Fruit fly (Drosophila melanogaster): ENCODE results near the gene Dref.
A peak's percentile ranks its signal among the peaks of the same experiment; 100 is the strongest.

The Dref gene

DNA sequence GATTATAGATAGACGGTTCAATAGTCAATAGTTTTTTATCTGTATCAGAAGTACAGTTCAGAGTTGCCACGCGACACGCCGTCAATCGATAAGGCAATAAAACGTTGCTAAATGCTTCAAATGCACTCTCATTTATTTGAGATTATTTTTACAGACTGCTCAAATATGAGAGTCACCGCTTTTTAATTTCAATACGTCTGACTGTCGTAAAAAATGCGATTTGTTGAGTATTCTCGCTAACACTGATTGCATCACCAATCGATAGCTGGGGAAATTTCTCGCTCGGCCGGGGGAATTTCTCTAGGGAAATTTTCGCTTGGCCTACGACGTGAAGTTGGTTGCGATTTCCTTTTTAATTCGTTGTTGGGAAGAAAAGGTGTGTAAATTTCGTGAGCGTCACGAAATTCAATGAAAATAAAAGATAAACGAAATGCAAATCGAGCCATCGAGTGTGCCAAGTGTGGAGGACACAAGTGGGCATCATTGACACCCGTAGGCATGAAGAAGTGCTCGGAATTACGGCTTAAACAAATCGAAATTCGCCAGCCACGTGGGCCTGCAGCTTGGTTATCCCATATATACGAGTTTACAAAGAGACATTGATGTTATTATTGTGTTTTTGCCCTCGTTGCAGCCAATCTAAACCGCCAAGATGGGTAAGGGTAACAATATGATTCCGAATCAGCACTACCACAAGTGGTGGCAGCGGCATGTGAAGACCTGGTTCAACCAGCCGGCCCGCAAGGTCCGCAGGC is at the start of gene Dref, which contains the start of gene RpL13:
Gene Dref (minus strand): TSS at position 247 of the 755 bp plus-strand sequence.
Gene RpL13 (plus strand): TSS at position 331 of the 755 bp plus-strand sequence.
- TF ChIP-seq CG1792 (GFP tag; optimal IDR thresholded peaks at IDR 0.05) (peak; percentile 70), NFAT (GFP tag; IDR thresholded peaks at IDR 0.05) (peak; percentile 82), Spps (tag; optimal IDR thresholded peaks at IDR 0.05) (peak; percentile 74), CG10979 (tag; optimal IDR thresholded peaks at IDR 0.05) (peak; percentile 75), CG12219 (GFP tag; optimal IDR thresholded peaks at IDR 0.05) (peak; percentile 87), ewg (GFP tag; optimal IDR thresholded peaks at IDR 0.05) (peak; percentile 75), danr (GFP tag; IDR thresholded peaks at IDR 0.05) (no peak), lab (GFP tag; optimal IDR thresholded peaks at IDR 0.05) (peak; percentile 96), ac (GFP tag; optimal IDR thresholded peaks at IDR 0.05) (peak; percentile 73), CG9932 (GFP tag; IDR thresholded peaks at IDR 0.05) (peak; percentile 73), prd (optimal IDR thresholded peaks at IDR 0.05) (no peak), prd (GFP tag; IDR thresholded peaks at IDR 0.05) (peak; percentile 60), CG17359 (tag; optimal IDR thresholded peaks at IDR 0.05) (peak; percentile 85), CG11456 (GFP tag; IDR thresholded peaks at IDR 0.05) (peak; percentile 87), CG17612 (GFP tag; IDR thresholded peaks at IDR 0.05) (peak; percentile 73; the same call in 1 of the 2 replicates), bcd (GFP tag; optimal IDR thresholded peaks at IDR 0.05) (peak; percentile 91), CG17385 (GFP tag; optimal IDR thresholded peaks at IDR 0.05) (peak; percentile 92), CG5953 (GFP tag; IDR thresholded peaks at IDR 0.05) (peak; percentile 73), Camta (GFP tag; optimal IDR thresholded peaks at IDR 0.05) (peak; percentile 88), E2f1 (GFP tag; IDR thresholded peaks at IDR 0.05) (peak; percentile 67), CG6175 (GFP tag; IDR thresholded peaks at IDR 0.05) (peak; percentile 79), emc (GFP tag; optimal IDR thresholded peaks at IDR 0.05) (peak; percentile 79), CG1529 (GFP tag; optimal IDR thresholded peaks at IDR 0.05) (peak; percentile 79), nau (GFP tag; optimal IDR thresholded peaks at IDR 0.05) (no peak), CG1024 (GFP tag; IDR thresholded peaks at IDR 0.05) (peak; percentile 69), nmo (GFP tag; optimal IDR thresholded peaks at IDR 0.05) (peak; percentile 84), CG17361 (GFP tag; IDR thresholded peaks at IDR 0.05) (peak; percentile 90), CoRest (tag; optimal IDR thresholded peaks at IDR 0.05) (peak; percentile 76), Dll (GFP tag; IDR thresholded peaks at IDR 0.05; ENCODE audit: partially characterized antibody) (peak; percentile 88), salm (tag; optimal IDR thresholded peaks at IDR 0.05) (peak; percentile 84), CG15479 (GFP tag; optimal IDR thresholded peaks at IDR 0.05) (peak; percentile 79), jigr1 (GFP tag; IDR thresholded peaks at IDR 0.05) (no peak), H15 (GFP tag; IDR thresholded peaks at IDR 0.05) (peak; percentile 64; the same call in 2 of the 3 replicates), sob (GFP tag; IDR thresholded peaks at IDR 0.05) (peak; percentile 83), bsh (GFP tag; optimal IDR thresholded peaks at IDR 0.05) (peak; percentile 57 to 79), CG9876 (GFP tag; optimal IDR thresholded peaks at IDR 0.05) (peak; percentile 71), tna (GFP tag; IDR thresholded peaks at IDR 0.05; ENCODE audit: partially characterized antibody) (peak; percentile 75; the same call in 1 of the 2 replicates), CG6813 (GFP tag; optimal IDR thresholded peaks at IDR 0.05) (peak; percentile 93), CG8478 (optimal IDR thresholded peaks at IDR 0.05) (no peak), CG9727 (GFP tag; optimal IDR thresholded peaks at IDR 0.05) (peak; percentile 95), CG15011 (GFP tag; optimal IDR thresholded peaks at IDR 0.05) (peak; percentile 90), cad (GFP tag; optimal IDR thresholded peaks at IDR 0.05) (no peak), hth (optimal IDR thresholded peaks at IDR 0.05) (no peak), knrl (GFP tag; IDR thresholded peaks at IDR 0.05; ENCODE audit: partially characterized antibody) (peak; percentile 81), CG7928 (GFP tag; optimal IDR thresholded peaks at IDR 0.05) (peak; percentile 74), GATAe (GFP tag; conservative IDR thresholded peaks at IDR 0.05) (peak; percentile 28; the same call in 1 of the 2 replicates), Doc3 (GFP tag; IDR thresholded peaks at IDR 0.05; ENCODE audit: partially characterized antibody) (peak; percentile 67), chm (GFP tag; IDR thresholded peaks at IDR 0.05) (peak; percentile 95), gro (GFP tag; optimal IDR thresholded peaks at IDR 0.05) (peak; percentile 91), CG18011 (GFP tag; optimal IDR thresholded peaks at IDR 0.05) (peak; percentile 85)

Data from whole organism, embryonic.